In genomic region chrIV:14658054-14658631, ce11 we compare ENCODE assay signal across 3 worm cellular contexts.
A peak's percentile ranks its signal among the peaks of the same experiment; 100 is the strongest.
TF ChIP-seq lines count a peak whose summit lies in the region.

Gene anoh-2, plus strand, starts transcription at chrIV:14658308.

TF ChIP-seq in whole organism, L3 larva, 47 proteins besides CTCF, POLR2A, EP300 and RAD21:
- TF ChIP-seq ama-1 (optimal IDR thresholded peaks at IDR 0.05; lab: Kevin White, UChicago) (peak; percentile 48), nhr-25 (tag; optimal IDR thresholded peaks at IDR 0.05; lab: Kevin White, UChicago) (no peak)

TF ChIP-seq in whole organism, L4 larva, 104 proteins besides CTCF, POLR2A, EP300 and RAD21:
- TF ChIP-seq aha-1 (tag; lab: Kevin White, UChicago) = peak; percentile 96
- no peak for TF ChIP-seq fkh-10 (GFP tag; optimal IDR thresholded peaks at IDR 0.05; lab: Kevin White, UChicago)
- peak; percentile 27 for TF ChIP-seq nhr-102 (tag; optimal IDR thresholded peaks at IDR 0.05; lab: Kevin White, UChicago)
- no peak for TF ChIP-seq ceh-82 (tag; optimal IDR thresholded peaks at IDR 0.05; lab: Kevin White, UChicago)
- no peak for TF ChIP-seq F37D6.2 (tag; optimal IDR thresholded peaks at IDR 0.05; lab: Kevin White, UChicago)
- TF ChIP-seq nhr-77 (tag; optimal IDR thresholded peaks at IDR 0.05; lab: Kevin White, UChicago) = no peak
- TF ChIP-seq F49E8.2 (tag; optimal IDR thresholded peaks at IDR 0.05; lab: Kevin White, UChicago; ENCODE audit: borderline replicate concordance) = peak; percentile 7
- no peak for TF ChIP-seq ztf-7 (tag; optimal IDR thresholded peaks at IDR 0.05; lab: Kevin White, UChicago)
- peak; percentile 86 for TF ChIP-seq snpc-1.2 (GFP tag; IDR thresholded peaks at IDR 0.05; lab: Robert Waterston, UW)
- no peak for TF ChIP-seq saeg-2 (GFP tag; IDR thresholded peaks at IDR 0.05; lab: Robert Waterston, UW)
- TF ChIP-seq zag-1 (tag; optimal IDR thresholded peaks at IDR 0.05; lab: Kevin White, UChicago) = no peak
- TF ChIP-seq mxl-2 (GFP tag; conservative IDR thresholded peaks at IDR 0.05; lab: Robert Waterston, UW) = no peak
- TF ChIP-seq unc-39 (tag; optimal IDR thresholded peaks at IDR 0.05; lab: Kevin White, UChicago) = no peak
- TF ChIP-seq daf-16 (GFP tag; optimal IDR thresholded peaks at IDR 0.05; lab: Kevin White, UChicago) = peak in 1 of 2 experiments; percentile 11
- no peak for TF ChIP-seq daf-16 (tag; optimal IDR thresholded peaks at IDR 0.05; lab: Kevin White, UChicago)
- TF ChIP-seq arid-1 (GFP tag; conservative IDR thresholded peaks at IDR 0.05; lab: Robert Waterston, UW) = no peak
- TF ChIP-seq nhr-111 (GFP tag; optimal IDR thresholded peaks at IDR 0.05; lab: Kevin White, UChicago) = no peak
- no peak for TF ChIP-seq spr-3 (GFP tag; optimal IDR thresholded peaks at IDR 0.05; lab: Kevin White, UChicago)
- TF ChIP-seq lim-7 (GFP tag; IDR thresholded peaks at IDR 0.05; lab: Robert Waterston, UW) = no peak
- peak; percentile 36 for TF ChIP-seq lin-38 (GFP tag; IDR thresholded peaks at IDR 0.05; lab: Robert Waterston, UW)
- no peak for TF ChIP-seq tag-97 (GFP tag; IDR thresholded peaks at IDR 0.05; lab: Robert Waterston, UW)
- no peak for TF ChIP-seq zfp-2 (tag; optimal IDR thresholded peaks at IDR 0.05; lab: Kevin White, UChicago)
- no peak for TF ChIP-seq ctbp-1 (GFP tag; IDR thresholded peaks at IDR 0.05; lab: Robert Waterston, UW)
- TF ChIP-seq madf-5 (GFP tag; IDR thresholded peaks at IDR 0.05; lab: Robert Waterston, UW) = no peak
TF ChIP-seq in whole organism, L4 larva: peak in this region for 6.

TF ChIP-seq in whole organism, young adult, 124 proteins besides CTCF, POLR2A, EP300 and RAD21:
- TF ChIP-seq tbp1 (GFP tag; optimal IDR thresholded peaks at IDR 0.05; lab: Kevin White, UChicago) = peak; percentile 49
- TF ChIP-seq gei-17 (GFP tag; optimal IDR thresholded peaks at IDR 0.05; lab: Kevin White, UChicago) = no peak
- no peak for TF ChIP-seq let-607 (tag; optimal IDR thresholded peaks at IDR 0.05; lab: Kevin White, UChicago)
- peak; percentile 10 for TF ChIP-seq nhr-90 (tag; optimal IDR thresholded peaks at IDR 0.05; lab: Kevin White, UChicago)
- TF ChIP-seq snpc-4 (GFP tag; optimal IDR thresholded peaks at IDR 0.05; lab: Kevin White, UChicago) = peak; percentile 54
- peak in 3 of 4 experiments; percentile 10 to 94 (median 16) for TF ChIP-seq snpc-4 (tag; optimal IDR thresholded peaks at IDR 0.05; lab: Kevin White, UChicago)
- peak; percentile 59 for TF ChIP-seq hrde-1 (tag; optimal IDR thresholded peaks at IDR 0.05; lab: Kevin White, UChicago; ENCODE audit: borderline replicate concordance)
- TF ChIP-seq bed-1 (GFP tag; IDR thresholded peaks at IDR 0.05; lab: Robert Waterston, UW) = no peak
- TF ChIP-seq sptf-2 (GFP tag; optimal IDR thresholded peaks at IDR 0.05; lab: Kevin White, UChicago) = no peak
- TF ChIP-seq dpl-1 (GFP tag; optimal IDR thresholded peaks at IDR 0.05; lab: Kevin White, UChicago) = no peak
- TF ChIP-seq ZK185.1 (tag; optimal IDR thresholded peaks at IDR 0.05; lab: Kevin White, UChicago; ENCODE audit: poor library complexity, severe bottlenecking) = no peak
- TF ChIP-seq hmg-1.2 (GFP tag; IDR thresholded peaks at IDR 0.05; lab: Robert Waterston, UW) = peak; percentile 39
- no peak for TF ChIP-seq F39B2.1 (GFP tag; IDR thresholded peaks at IDR 0.05; lab: Robert Waterston, UW)
- peak; percentile 29 for TF ChIP-seq die-1 (tag; optimal IDR thresholded peaks at IDR 0.05; lab: Kevin White, UChicago)
- no peak for TF ChIP-seq attf-5 (GFP tag; optimal IDR thresholded peaks at IDR 0.05; lab: Kevin White, UChicago)
- TF ChIP-seq tlf-1 (GFP tag; optimal IDR thresholded peaks at IDR 0.05; lab: Kevin White, UChicago) = no peak
- TF ChIP-seq D2030.7 (GFP tag; IDR thresholded peaks at IDR 0.05; lab: Robert Waterston, UW) = peak; percentile 30; the same call in 1 of the 2 replicates
- no peak for TF ChIP-seq ekl-4 (GFP tag; IDR thresholded peaks at IDR 0.05; lab: Robert Waterston, UW)
- TF ChIP-seq nhr-120 (GFP tag; IDR thresholded peaks at IDR 0.05; lab: Robert Waterston, UW) = no peak
- no peak for TF ChIP-seq mxl-1 (tag; optimal IDR thresholded peaks at IDR 0.05; lab: Kevin White, UChicago)
- peak; percentile 28 for TF ChIP-seq ztf-18 (tag; optimal IDR thresholded peaks at IDR 0.05; lab: Kevin White, UChicago)
- TF ChIP-seq sdz-38 (tag; optimal IDR thresholded peaks at IDR 0.05; lab: Kevin White, UChicago) = no peak
- TF ChIP-seq ztf-28 (GFP tag; IDR thresholded peaks at IDR 0.05; lab: Robert Waterston, UW) = no peak
- peak; percentile 20 for TF ChIP-seq snpc-1.3 (tag; optimal IDR thresholded peaks at IDR 0.05; lab: Kevin White, UChicago; ENCODE audit: insufficient read depth)
- no peak for TF ChIP-seq unc-62 (GFP tag; optimal IDR thresholded peaks at IDR 0.05; lab: Kevin White, UChicago)
- no peak for TF ChIP-seq dpff-1 (tag; optimal IDR thresholded peaks at IDR 0.05; lab: Kevin White, UChicago)
- TF ChIP-seq lin-54 (GFP tag; optimal IDR thresholded peaks at IDR 0.05; lab: Kevin White, UChicago) = no peak
- no peak for TF ChIP-seq zim-3 (tag; optimal IDR thresholded peaks at IDR 0.05; lab: Kevin White, UChicago)
- TF ChIP-seq ceh-27 (GFP tag; optimal IDR thresholded peaks at IDR 0.05; lab: Kevin White, UChicago) = no peak
- no peak for TF ChIP-seq ceh-40 (GFP tag; IDR thresholded peaks at IDR 0.05; lab: Robert Waterston, UW)
- peak; percentile 94 for TF ChIP-seq attf-6 (GFP tag; IDR thresholded peaks at IDR 0.05; lab: Robert Waterston, UW)
- TF ChIP-seq nhr-179 (tag; optimal IDR thresholded peaks at IDR 0.05; lab: Kevin White, UChicago) = no peak
- no peak for TF ChIP-seq madf-10 (tag; optimal IDR thresholded peaks at IDR 0.05; lab: Kevin White, UChicago)
- no peak for TF ChIP-seq lsl-1 (GFP tag; optimal IDR thresholded peaks at IDR 0.05; lab: Kevin White, UChicago)
- no peak for TF ChIP-seq ztf-22 (GFP tag; optimal IDR thresholded peaks at IDR 0.05; lab: Kevin White, UChicago)
- TF ChIP-seq nfyb-1 (GFP tag; IDR thresholded peaks at IDR 0.05; lab: Robert Waterston, UW) = no peak
- no peak for TF ChIP-seq tbx-9 (tag; optimal IDR thresholded peaks at IDR 0.05; lab: Kevin White, UChicago; ENCODE audit: borderline replicate concordance)
- no peak for TF ChIP-seq ceh-100 (GFP tag; IDR thresholded peaks at IDR 0.05; lab: Robert Waterston, UW)
- no peak for TF ChIP-seq F52B5.7 (tag; optimal IDR thresholded peaks at IDR 0.05; lab: Kevin White, UChicago)
- no peak for TF ChIP-seq aptf-3 (GFP tag; IDR thresholded peaks at IDR 0.05; lab: Robert Waterston, UW)
- TF ChIP-seq lsy-27 (tag; optimal IDR thresholded peaks at IDR 0.05; lab: Kevin White, UChicago; ENCODE audit: borderline replicate concordance, insufficient read depth) = no peak
- TF ChIP-seq ccch-3 (GFP tag; optimal IDR thresholded peaks at IDR 0.05; lab: Kevin White, UChicago) = no peak
- 0 out of 2 replicates have a peak, but pooled peaks have one; percentile 51 for TF ChIP-seq Y53G8AR.9 (GFP tag; conservative IDR thresholded peaks at IDR 0.05; lab: Robert Waterston, UW)
- TF ChIP-seq snpc-1.1 (tag; optimal IDR thresholded peaks at IDR 0.05; lab: Kevin White, UChicago; ENCODE audit: insufficient read depth) = no peak
- no peak for TF ChIP-seq lin-35 (GFP tag; optimal IDR thresholded peaks at IDR 0.05; lab: Kevin White, UChicago)
- TF ChIP-seq nfya-1 (tag; optimal IDR thresholded peaks at IDR 0.05; lab: Kevin White, UChicago; ENCODE audit: borderline replicate concordance, insufficient read depth) = no peak
- TF ChIP-seq F10E7.11 (tag; optimal IDR thresholded peaks at IDR 0.05; lab: Kevin White, UChicago) = peak; percentile 47
- no peak for TF ChIP-seq ceh-58 (GFP tag; IDR thresholded peaks at IDR 0.05; lab: Robert Waterston, UW)
- peak; percentile 54 for TF ChIP-seq madf-6 (GFP tag; IDR thresholded peaks at IDR 0.05; lab: Robert Waterston, UW)
- TF ChIP-seq mel-28 (tag; optimal IDR thresholded peaks at IDR 0.05; lab: Kevin White, UChicago; ENCODE audit: borderline replicate concordance) = no peak
- TF ChIP-seq bed-2 (GFP tag; IDR thresholded peaks at IDR 0.05; lab: Robert Waterston, UW) = no peak
- 0 out of 2 replicates have a peak, but pooled peaks have one; percentile 49 for TF ChIP-seq hsf-1 (GFP tag; IDR thresholded peaks at IDR 0.05; lab: Robert Waterston, UW)
- no peak for TF ChIP-seq repo-1 (tag; optimal IDR thresholded peaks at IDR 0.05; lab: Kevin White, UChicago)
- TF ChIP-seq atf-7 (tag; optimal IDR thresholded peaks at IDR 0.05; lab: Kevin White, UChicago) = no peak
- TF ChIP-seq unc-130 (GFP tag; optimal IDR thresholded peaks at IDR 0.05; lab: Kevin White, UChicago) = peak; percentile 12
- no peak for TF ChIP-seq ets-4 (GFP tag; optimal IDR thresholded peaks at IDR 0.05; lab: Kevin White, UChicago)
- peak; percentile 81 for TF ChIP-seq B0336.3 (GFP tag; IDR thresholded peaks at IDR 0.05; lab: Robert Waterston, UW)
- 0 out of 2 replicates have a peak, but pooled peaks have one; percentile 21 for TF ChIP-seq mcd-1 (GFP tag; IDR thresholded peaks at IDR 0.05; lab: Robert Waterston, UW)
- no peak for TF ChIP-seq F37B4.10 (GFP tag; IDR thresholded peaks at IDR 0.05; lab: Robert Waterston, UW)
- no peak for TF ChIP-seq rec-8 (tag; optimal IDR thresholded peaks at IDR 0.05; lab: Kevin White, UChicago)
- no peak for TF ChIP-seq B0019.2 (GFP tag; conservative IDR thresholded peaks at IDR 0.05; lab: Robert Waterston, UW)
- peak; percentile 57; the same call in 1 of the 2 replicates for TF ChIP-seq pbrm-1 (GFP tag; IDR thresholded peaks at IDR 0.05; lab: Robert Waterston, UW)
- peak; percentile 40 for TF ChIP-seq athp-1 (tag; optimal IDR thresholded peaks at IDR 0.05; lab: Kevin White, UChicago)
- TF ChIP-seq rpc-1 (optimal IDR thresholded peaks at IDR 0.05; lab: Kevin White, UChicago) = no peak
- TF ChIP-seq rpc-1 (tag; optimal IDR thresholded peaks at IDR 0.05; lab: Kevin White, UChicago) = no peak
- TF ChIP-seq xnd-1 (tag; optimal IDR thresholded peaks at IDR 0.05; lab: Kevin White, UChicago) = peak; percentile 2
- no peak for TF ChIP-seq T07F8.4 (tag; optimal IDR thresholded peaks at IDR 0.05; lab: Kevin White, UChicago)
- TF ChIP-seq Y79H2A.3 (GFP tag; conservative IDR thresholded peaks at IDR 0.05; lab: Robert Waterston, UW) = 0 out of 2 replicates have a peak, but pooled peaks have one; percentile 27
- no peak for TF ChIP-seq Y56A3A.18 (GFP tag; IDR thresholded peaks at IDR 0.05; lab: Robert Waterston, UW)
- TF ChIP-seq hlh-12 (tag; optimal IDR thresholded peaks at IDR 0.05; lab: Kevin White, UChicago) = no peak
TF ChIP-seq in whole organism, young adult: peak in this region for 21.
